Comparison of ENCODE assay signal across 5 worm cellular contexts in genomic region chrX:16566358-16566757, ce11.
TF ChIP-seq lines count a peak whose summit lies in the region.

No protein-coding gene starts in this region.

TF ChIP-seq in whole organism, L1 larva, 84 proteins besides CTCF, POLR2A, EP300 and RAD21:
- TF ChIP-seq rnt-1 (tag; optimal IDR thresholded peaks at IDR 0.05; lab: Kevin White, UChicago): no peak
- no peak for TF ChIP-seq tbx-2 (tag; optimal IDR thresholded peaks at IDR 0.05; lab: Kevin White, UChicago)
- TF ChIP-seq snpc-4 (tag; optimal IDR thresholded peaks at IDR 0.05; lab: Kevin White, UChicago): peak; percentile 87
- TF ChIP-seq lin-39 (tag; optimal IDR thresholded peaks at IDR 0.05; lab: Kevin White, UChicago): no peak
- TF ChIP-seq ama-1 (optimal IDR thresholded peaks at IDR 0.05; lab: Kevin White, UChicago): no peak

TF ChIP-seq in whole organism, L2 larva, 48 proteins besides CTCF, POLR2A, EP300 and RAD21:
- no peak for TF ChIP-seq aly-2 (tag; optimal IDR thresholded peaks at IDR 0.05; lab: Kevin White, UChicago)
- no peak for TF ChIP-seq unc-39 (tag; optimal IDR thresholded peaks at IDR 0.05; lab: Kevin White, UChicago)
- TF ChIP-seq snpc-4 (tag; optimal IDR thresholded peaks at IDR 0.05; lab: Kevin White, UChicago): peak; percentile 90
- TF ChIP-seq ztf-4 (tag; optimal IDR thresholded peaks at IDR 0.05; lab: Kevin White, UChicago): no peak
- TF ChIP-seq ama-1 (optimal IDR thresholded peaks at IDR 0.05; lab: Kevin White, UChicago): peak; percentile 11
- TF ChIP-seq nhr-11 (tag; optimal IDR thresholded peaks at IDR 0.05; lab: Kevin White, UChicago): no peak

TF ChIP-seq in whole organism, L3 larva, 47 proteins besides CTCF, POLR2A, EP300 and RAD21:
- TF ChIP-seq snpc-4 (tag; optimal IDR thresholded peaks at IDR 0.05; lab: Kevin White, UChicago) (peak; percentile 93), pha-4 (tag; optimal IDR thresholded peaks at IDR 0.05; lab: Kevin White, UChicago) (no peak), nhr-77 (tag; optimal IDR thresholded peaks at IDR 0.05; lab: Kevin White, UChicago) (no peak), pqm-1 (tag; optimal IDR thresholded peaks at IDR 0.05; lab: Kevin White, UChicago) (no peak), sea-2 (GFP tag; optimal IDR thresholded peaks at IDR 0.05; lab: Kevin White, UChicago) (no peak), nhr-12 (tag; optimal IDR thresholded peaks at IDR 0.05; lab: Kevin White, UChicago) (no peak), mdl-1 (tag; optimal IDR thresholded peaks at IDR 0.05; lab: Kevin White, UChicago) (no peak), mml-1 (tag; optimal IDR thresholded peaks at IDR 0.05; lab: Kevin White, UChicago) (no peak), fos-1 (tag; optimal IDR thresholded peaks at IDR 0.05; lab: Kevin White, UChicago) (no peak)

TF ChIP-seq in whole organism, L4 larva, 104 proteins besides CTCF, POLR2A, EP300 and RAD21:
- TF ChIP-seq daf-16 (GFP tag; optimal IDR thresholded peaks at IDR 0.05; lab: Kevin White, UChicago): no peak
- no peak for TF ChIP-seq daf-16 (tag; optimal IDR thresholded peaks at IDR 0.05; lab: Kevin White, UChicago)
- TF ChIP-seq snpc-4 (tag; optimal IDR thresholded peaks at IDR 0.05; lab: Kevin White, UChicago): peak; percentile 73

TF ChIP-seq in whole organism, young adult, 124 proteins besides CTCF, POLR2A, EP300 and RAD21:
- TF ChIP-seq somi-1 (GFP tag; optimal IDR thresholded peaks at IDR 0.05; lab: Kevin White, UChicago): no peak
- TF ChIP-seq attf-3 (GFP tag; conservative IDR thresholded peaks at IDR 0.05; lab: Robert Waterston, UW): no peak
- TF ChIP-seq ceh-58 (GFP tag; IDR thresholded peaks at IDR 0.05; lab: Robert Waterston, UW): no peak
- TF ChIP-seq ets-4 (GFP tag; optimal IDR thresholded peaks at IDR 0.05; lab: Kevin White, UChicago): no peak
- peak; percentile 63; the same call in 1 of the 2 replicates for TF ChIP-seq attf-6 (GFP tag; IDR thresholded peaks at IDR 0.05; lab: Robert Waterston, UW)
- TF ChIP-seq pbrm-1 (GFP tag; IDR thresholded peaks at IDR 0.05; lab: Robert Waterston, UW): peak; percentile 25; the same call in 1 of the 2 replicates
- peak; percentile 91 for TF ChIP-seq snpc-1.1 (tag; optimal IDR thresholded peaks at IDR 0.05; lab: Kevin White, UChicago; ENCODE audit: insufficient read depth)
- TF ChIP-seq mxl-1 (tag; optimal IDR thresholded peaks at IDR 0.05; lab: Kevin White, UChicago): no peak
- TF ChIP-seq rcor-1 (GFP tag; IDR thresholded peaks at IDR 0.05; lab: Robert Waterston, UW): 0 out of 2 replicates have a peak, but pooled peaks have one; percentile 9
- peak; percentile 89 for TF ChIP-seq snpc-3.4 (tag; optimal IDR thresholded peaks at IDR 0.05; lab: Kevin White, UChicago)
- TF ChIP-seq F57C9.4 (tag; optimal IDR thresholded peaks at IDR 0.05; lab: Kevin White, UChicago): no peak
- no peak for TF ChIP-seq K11D2.4 (GFP tag; IDR thresholded peaks at IDR 0.05; lab: Robert Waterston, UW)
- peak; percentile 58 for TF ChIP-seq tbp1 (GFP tag; optimal IDR thresholded peaks at IDR 0.05; lab: Kevin White, UChicago)
- peak; percentile 92 for TF ChIP-seq snpc-4 (GFP tag; optimal IDR thresholded peaks at IDR 0.05; lab: Kevin White, UChicago)
- peak; percentile 88 to 97 (median 92) for TF ChIP-seq snpc-4 (tag; optimal IDR thresholded peaks at IDR 0.05; lab: Kevin White, UChicago)
- TF ChIP-seq rpc-1 (optimal IDR thresholded peaks at IDR 0.05; lab: Kevin White, UChicago): no peak
- no peak for TF ChIP-seq rpc-1 (tag; optimal IDR thresholded peaks at IDR 0.05; lab: Kevin White, UChicago)
- TF ChIP-seq hmg-1.2 (GFP tag; IDR thresholded peaks at IDR 0.05; lab: Robert Waterston, UW): peak; percentile 68; the same call in 1 of the 2 replicates
- no peak for TF ChIP-seq gei-17 (GFP tag; optimal IDR thresholded peaks at IDR 0.05; lab: Kevin White, UChicago)
- no peak for TF ChIP-seq madf-10 (tag; optimal IDR thresholded peaks at IDR 0.05; lab: Kevin White, UChicago)
- peak; percentile 47 for TF ChIP-seq him-1 (tag; optimal IDR thresholded peaks at IDR 0.05; lab: Kevin White, UChicago)
- TF ChIP-seq nfyb-1 (GFP tag; IDR thresholded peaks at IDR 0.05; lab: Robert Waterston, UW): no peak
- peak; percentile 14 for TF ChIP-seq snpc-1.3 (tag; optimal IDR thresholded peaks at IDR 0.05; lab: Kevin White, UChicago; ENCODE audit: insufficient read depth)
- TF ChIP-seq ceh-40 (GFP tag; IDR thresholded peaks at IDR 0.05; lab: Robert Waterston, UW): no peak
- no peak for TF ChIP-seq tlf-1 (GFP tag; optimal IDR thresholded peaks at IDR 0.05; lab: Kevin White, UChicago)
- TF ChIP-seq aptf-2 (GFP tag; conservative IDR thresholded peaks at IDR 0.05; lab: Robert Waterston, UW): no peak
- 0 out of 2 replicates have a peak, but pooled peaks have one; percentile 10 for TF ChIP-seq ekl-4 (GFP tag; IDR thresholded peaks at IDR 0.05; lab: Robert Waterston, UW)
- no peak for TF ChIP-seq F23B12.7 (tag; optimal IDR thresholded peaks at IDR 0.05; lab: Kevin White, UChicago; ENCODE audit: insufficient read depth)
- no peak for TF ChIP-seq lsy-27 (tag; optimal IDR thresholded peaks at IDR 0.05; lab: Kevin White, UChicago; ENCODE audit: borderline replicate concordance, insufficient read depth)
- TF ChIP-seq F39B2.1 (GFP tag; IDR thresholded peaks at IDR 0.05; lab: Robert Waterston, UW): no peak
- no peak for TF ChIP-seq rec-8 (tag; optimal IDR thresholded peaks at IDR 0.05; lab: Kevin White, UChicago)
